Fruit fly (Drosophila melanogaster): ENCODE results near the gene CG2258.

CG2258 gene

dm6 chrX:8049292-8049691, 52.6 kb downstream of the CG2258 start:
- no peak for TF ChIP-seq dsx (GFP tag; optimal IDR thresholded peaks at IDR 0.05; ENCODE audit: poor library complexity, severe bottlenecking)
- TF ChIP-seq fkh (GFP tag; optimal IDR thresholded peaks at IDR 0.05) = peak; percentile 50

- TF ChIP-seq esn (GFP tag; optimal IDR thresholded peaks at IDR 0.05) = no peak
- no peak for TF ChIP-seq achi (GFP tag; optimal IDR thresholded peaks at IDR 0.05)
- no peak for TF ChIP-seq CG3919 (GFP tag; optimal IDR thresholded peaks at IDR 0.05)
- no peak for TF ChIP-seq Sox15 (GFP tag; optimal IDR thresholded peaks at IDR 0.05)
- TF ChIP-seq CG8632 (GFP tag; optimal IDR thresholded peaks at IDR 0.05) = no peak
- no peak for TF ChIP-seq CG6276 (GFP tag; optimal IDR thresholded peaks at IDR 0.05)
- TF ChIP-seq CG4318 (GFP tag; optimal IDR thresholded peaks at IDR 0.05) = no peak
- no peak for TF ChIP-seq dac (GFP tag; optimal IDR thresholded peaks at IDR 0.05)
Observed at dm6 chrX:8046520-8046919, 55.4 kb downstream of the CG2258 start.
